Fruit fly (Drosophila melanogaster): ENCODE results near the gene CG13786.

The CG13786 gene

dm6 chr2L:7281430-7281829 lies 28.6 kb upstream of the CG13786 start (continued):
- TF ChIP-seq CG4404 (GFP tag; IDR thresholded peaks at IDR 0.05) (peak; percentile 17; the same call in 1 of the 2 replicates), ci (GFP tag; IDR thresholded peaks at IDR 0.05) (peak; percentile 36; the same call in 2 of the 3 replicates), CG5953 (GFP tag; IDR thresholded peaks at IDR 0.05) (no peak), CG6854 (GFP tag; optimal IDR thresholded peaks at IDR 0.05) (no peak), ERR (GFP tag; optimal IDR thresholded peaks at IDR 0.05) (peak; percentile 21), CkIIα-i1 (GFP tag; IDR thresholded peaks at IDR 0.05) (no peak), CG10267 (tag; optimal IDR thresholded peaks at IDR 0.05) (peak; percentile 60), CG2199 (GFP tag; IDR thresholded peaks at IDR 0.05) (peak; percentile 71), Dbx (GFP tag; IDR thresholded peaks at IDR 0.05) (peak; percentile 76; the same call in 2 of the 3 replicates), CG6791 (GFP tag; IDR thresholded peaks at IDR 0.05; ENCODE audit: partially characterized antibody) (peak; percentile 55; the same call in 1 of the 3 replicates), bcd (GFP tag; optimal IDR thresholded peaks at IDR 0.05) (peak; percentile 62), maf-S (GFP tag; optimal IDR thresholded peaks at IDR 0.05) (peak; percentile 19), Rx (GFP tag; IDR thresholded peaks at IDR 0.05) (peak; percentile 43; the same call in 1 of the 2 replicates), ato (GFP tag; IDR thresholded peaks at IDR 0.05; ENCODE audit: partially characterized antibody) (no peak), CG1792 (GFP tag; optimal IDR thresholded peaks at IDR 0.05) (no peak), CG13775 (GFP tag; optimal IDR thresholded peaks at IDR 0.05) (peak; percentile 16), sens-2 (GFP tag; IDR thresholded peaks at IDR 0.05) (no peak), tap (tag; optimal IDR thresholded peaks at IDR 0.05) (no peak), CG34422 (GFP tag; IDR thresholded peaks at IDR 0.05) (peak; percentile 77), Aef1 (GFP tag; IDR thresholded peaks at IDR 0.05) (peak; percentile 69), tio (GFP tag; optimal IDR thresholded peaks at IDR 0.05) (peak; percentile 32), CG8089 (GFP tag; optimal IDR thresholded peaks at IDR 0.05) (peak; percentile 67), CG30431 (GFP tag; optimal IDR thresholded peaks at IDR 0.05) (peak; percentile 53), CG2889 (GFP tag; IDR thresholded peaks at IDR 0.05) (no peak), CG34376 (GFP tag; optimal IDR thresholded peaks at IDR 0.05) (no peak), gro (GFP tag; optimal IDR thresholded peaks at IDR 0.05) (peak; percentile 28), CG17829 (tag; optimal IDR thresholded peaks at IDR 0.05) (peak; percentile 66), sc (optimal IDR thresholded peaks at IDR 0.05) (no peak), sc (GFP tag; optimal IDR thresholded peaks at IDR 0.05) (no peak), D19A (tag; optimal IDR thresholded peaks at IDR 0.05) (peak; percentile 48), Nf-YB (GFP tag; optimal IDR thresholded peaks at IDR 0.05) (no peak), CG12391 (tag; optimal IDR thresholded peaks at IDR 0.05) (peak; percentile 22), CG32767 (GFP tag; IDR thresholded peaks at IDR 0.05) (no peak), CG8924 (tag; optimal IDR thresholded peaks at IDR 0.05) (no peak), row (GFP tag; IDR thresholded peaks at IDR 0.05) (peak; percentile 16; the same call in 1 of the 3 replicates), CG7786 (GFP tag; optimal IDR thresholded peaks at IDR 0.05) (peak; percentile 37), CG17385 (GFP tag; optimal IDR thresholded peaks at IDR 0.05) (no peak), CG8765 (GFP tag; IDR thresholded peaks at IDR 0.05) (peak; percentile 36; the same call in 1 of the 2 replicates), dysf (GFP tag; IDR thresholded peaks at IDR 0.05) (peak; percentile 73), ttk (GFP tag; IDR thresholded peaks at IDR 0.05) (peak; percentile 45), CG2712 (tag; optimal IDR thresholded peaks at IDR 0.05) (peak; percentile 74), z (GFP tag; IDR thresholded peaks at IDR 0.05) (no peak), Fer2 (tag; optimal IDR thresholded peaks at IDR 0.05) (peak; percentile 5), CG16863 (GFP tag; optimal IDR thresholded peaks at IDR 0.05) (peak; percentile 43), CG6683 (GFP tag; optimal IDR thresholded peaks at IDR 0.05) (no peak), CG7357 (GFP tag; IDR thresholded peaks at IDR 0.05) (peak; percentile 39; the same call in 1 of the 3 replicates), Deaf1 (tag; optimal IDR thresholded peaks at IDR 0.05) (peak; percentile 32), tin (GFP tag; optimal IDR thresholded peaks at IDR 0.05) (peak; percentile 57), rib (GFP tag; IDR thresholded peaks at IDR 0.05) (0 out of 2 replicates have a peak, but pooled peaks have one; percentile 13), psq (GFP tag; optimal IDR thresholded peaks at IDR 0.05) (no peak), trem (tag; optimal IDR thresholded peaks at IDR 0.05) (peak; percentile 40), sens (GFP tag) (peak; percentile 62)
